Fruit fly (Drosophila melanogaster) whole organism, embryonic: ENCODE measurements around the gene CG42758.

Source experiments
- ATbp ChIP-seq: fragments of 200-800 bp; sonication (Bioruptor generic); optimal IDR thresholded peaks from 2 replicates; lab custom pipeline; 2017; ENCODE audit warnings: missing biosample characterization, mild to moderate bottlenecking, missing genetic modification characterization, missing genetic modification reagents
- Adf1 ChIP-seq: fragments of 200-800 bp; sonication (Bioruptor generic); IDR thresholded peaks from 2 replicates; pipeline ENCODE4 v1.3.6; 2022; ENCODE audit warnings: missing biosample characterization, missing genetic modification characterization
- Bteb2 ChIP-seq: fragments of 200-800 bp; sonication (Bioruptor generic); optimal IDR thresholded peaks from 2 replicates; lab custom pipeline; 2016; ENCODE audit warnings: missing biosample characterization, missing genetic modification characterization
- CG10979 ChIP-seq: fragments of 200-800 bp; sonication (Bioruptor generic); optimal IDR thresholded peaks from 2 replicates; lab custom pipeline; 2018; ENCODE audit warnings: missing biosample characterization, mild to moderate bottlenecking, missing genetic modification characterization, moderate library complexity
- CG11247 ChIP-seq: fragments of 200-800 bp; sonication (Bioruptor generic); IDR thresholded peaks from 2 replicates; pipeline ENCODE4 v1.3.6; 2022; ENCODE audit warnings: missing biosample characterization, missing genetic modification characterization
- CG11695 ChIP-seq: fragments of 200-800 bp; sonication (Bioruptor generic); IDR thresholded peaks from 3 replicates; pipeline ENCODE4 v1.3.6; 2022; ENCODE audit warnings: missing biosample characterization, missing genetic modification characterization
- CG12071 ChIP-seq: fragments of 200-800 bp; sonication (Bioruptor generic); optimal IDR thresholded peaks from 3 replicates; lab custom pipeline; 2018; ENCODE audit warnings: missing biosample characterization, mild to moderate bottlenecking, missing genetic modification characterization
- CG12769 ChIP-seq: fragments of 200-800 bp; sonication (Bioruptor generic); optimal IDR thresholded peaks from 2 replicates; lab custom pipeline; 2019; ENCODE audit warnings: missing biosample characterization, mild to moderate bottlenecking, missing genetic modification characterization, moderate library complexity
- CG13296 ChIP-seq: fragments of 200-800 bp; sonication (Bioruptor generic); optimal IDR thresholded peaks from 3 replicates; lab custom pipeline; 2018; ENCODE audit warnings: missing biosample characterization, mild to moderate bottlenecking, missing genetic modification characterization
- CG14014 ChIP-seq: fragments of 200-800 bp; sonication (Bioruptor generic); IDR thresholded peaks from 2 replicates; pipeline ENCODE4 v1.3.6; 2022; ENCODE audit warnings: missing biosample characterization, missing genetic modification characterization
- CG14441 ChIP-seq: fragments of 200-800 bp; sonication (Bioruptor generic); IDR thresholded peaks from 2 replicates; pipeline ENCODE4 v1.3.6; 2022; ENCODE audit warnings: missing biosample characterization, missing genetic modification characterization
- CG15073 ChIP-seq: fragments of 200-800 bp; sonication (Bioruptor generic); optimal IDR thresholded peaks from 2 replicates; lab custom pipeline; 2016; ENCODE audit warnings: missing biosample characterization, missing genetic modification characterization
- CG15696 ChIP-seq: fragments of 200-800 bp; sonication (Bioruptor generic); optimal IDR thresholded peaks from 2 replicates; lab custom pipeline; 2019; ENCODE audit warnings: missing biosample characterization, mild to moderate bottlenecking, missing genetic modification characterization, moderate library complexity
- CG16779 ChIP-seq: fragments of 200-800 bp; sonication (Bioruptor generic); IDR thresholded peaks from 2 replicates; pipeline ENCODE4 v1.3.6; 2022; ENCODE audit warnings: missing biosample characterization, missing genetic modification characterization
- CG16863 ChIP-seq: fragments of 200-800 bp; sonication (Bioruptor generic); optimal IDR thresholded peaks from 3 replicates; lab custom pipeline; 2016; ENCODE audit warnings: missing biosample characterization, missing genetic modification characterization
- CG18599 ChIP-seq: fragments of 200-800 bp; sonication (Bioruptor generic); optimal IDR thresholded peaks from 3 replicates; lab custom pipeline; 2017; ENCODE audit warnings: missing biosample characterization, missing genetic modification characterization, mild to moderate bottlenecking, moderate library complexity, missing genetic modification reagents
- CG2678 ChIP-seq: fragments of 200-800 bp; sonication (Bioruptor generic); optimal IDR thresholded peaks from 3 replicates; lab custom pipeline; 2019; ENCODE audit warnings: missing biosample characterization, mild to moderate bottlenecking, missing genetic modification characterization, moderate library complexity
- CG32767 ChIP-seq: fragments of 200-800 bp; sonication (Bioruptor generic); IDR thresholded peaks from 2 replicates; pipeline ENCODE4 v1.3.6; 2022; ENCODE audit warnings: missing biosample characterization, missing genetic modification characterization
- CG3407 ChIP-seq: fragments of 200-800 bp; sonication (Bioruptor generic); optimal IDR thresholded peaks from 2 replicates; lab custom pipeline; 2018; ENCODE audit warnings: missing biosample characterization, mild to moderate bottlenecking, missing genetic modification characterization
- CG34224 ChIP-seq: fragments of 200-800 bp; sonication (Bioruptor generic); IDR thresholded peaks from 3 replicates; pipeline ENCODE4 v1.3.6; 2022; ENCODE audit warnings: missing biosample characterization, missing genetic modification characterization; ENCODE audit not compliant: partially characterized antibody
- CG3838 ChIP-seq: fragments of 200-800 bp; sonication (Bioruptor generic); optimal IDR thresholded peaks from 3 replicates; lab custom pipeline; 2016; ENCODE audit warnings: missing biosample characterization, missing genetic modification characterization
- CG4282 ChIP-seq: fragments of 200-800 bp; sonication (Bioruptor generic); optimal IDR thresholded peaks from 2 replicates; lab custom pipeline; 2016; ENCODE audit warnings: missing biosample characterization, missing genetic modification characterization
- CG43689 ChIP-seq: fragments of 200-800 bp; sonication (Bioruptor generic); IDR thresholded peaks from 2 replicates; pipeline ENCODE4 v1.3.6; 2022; ENCODE audit warnings: missing biosample characterization, missing genetic modification characterization
- CG4404 ChIP-seq: fragments of 200-800 bp; sonication (Bioruptor generic); IDR thresholded peaks from 2 replicates; pipeline ENCODE4 v1.3.6; 2022; ENCODE audit warnings: missing biosample characterization, missing genetic modification characterization
- CG5180 ChIP-seq: fragments of 200-800 bp; sonication (Bioruptor generic); optimal IDR thresholded peaks from 3 replicates; lab custom pipeline; 2017; ENCODE audit warnings: missing biosample characterization, missing genetic modification characterization, mild to moderate bottlenecking, moderate library complexity, missing genetic modification reagents
- CG7745 ChIP-seq: fragments of 200-800 bp; sonication (Bioruptor generic); optimal IDR thresholded peaks from 2 replicates; lab custom pipeline; 2018; ENCODE audit warnings: missing biosample characterization, mild to moderate bottlenecking, missing genetic modification characterization, moderate library complexity
- CG8765 ChIP-seq: fragments of 200-800 bp; sonication (Bioruptor generic); IDR thresholded peaks from 2 replicates; pipeline ENCODE4 v1.3.6; 2022; ENCODE audit warnings: missing biosample characterization, missing genetic modification characterization
- CG8924 ChIP-seq: fragments of 200-800 bp; optimal IDR thresholded peaks from 3 replicates; lab custom pipeline; 2019; ENCODE audit warnings: missing biosample characterization, mild to moderate bottlenecking, missing genetic modification characterization, moderate library complexity
- D ChIP-seq, 2 experiments: fragments of 200-800 bp in 1 of 2; fragments of >200 bp in 1 of 2; sonication (Bioruptor generic) in 1 of 2; optimal IDR thresholded peaks; 2 replicates in 1 of 2; 3 replicates in 1 of 2; lab custom pipeline; 2017; ENCODE audit warnings: mild to moderate bottlenecking in 1 of 2, missing biosample characterization in 1 of 2, missing genetic modification characterization in 1 of 2, missing genetic modification reagents in 1 of 2
- Drgx ChIP-seq: fragments of 200-800 bp; sonication (Bioruptor generic); IDR thresholded peaks from 2 replicates; pipeline ENCODE4 v1.3.6; 2022; ENCODE audit warnings: missing biosample characterization, missing genetic modification characterization
- ERR ChIP-seq: fragments of 200-800 bp; sonication (Bioruptor generic); optimal IDR thresholded peaks from 2 replicates; lab custom pipeline; 2016; ENCODE audit warnings: missing biosample characterization, missing genetic modification characterization
- Hr39 ChIP-seq: fragments of >200 bp; optimal IDR thresholded peaks from 2 replicates; lab custom pipeline; 2017
- Max ChIP-seq: fragments of 200-800 bp; sonication (Bioruptor generic); optimal IDR thresholded peaks from 2 replicates; lab custom pipeline; 2016; ENCODE audit warnings: missing biosample characterization, mild to moderate bottlenecking, missing genetic modification characterization
- Meics ChIP-seq: fragments of 200-800 bp; sonication (Bioruptor generic); optimal IDR thresholded peaks from 2 replicates; lab custom pipeline; 2017; ENCODE audit warnings: missing biosample characterization, mild to moderate bottlenecking, missing genetic modification characterization
- NK7.1 ChIP-seq: fragments of 200-800 bp; sonication (Bioruptor generic); optimal IDR thresholded peaks from 3 replicates; lab custom pipeline; 2016; ENCODE audit warnings: missing biosample characterization, missing genetic modification characterization
- Nf-YC ChIP-seq: fragments of 200-800 bp; optimal IDR thresholded peaks from 3 replicates; lab custom pipeline; 2019; ENCODE audit warnings: missing biosample characterization, mild to moderate bottlenecking, missing genetic modification characterization, moderate library complexity
- Opbp ChIP-seq: fragments of 200-800 bp; sonication (Bioruptor generic); IDR thresholded peaks from 3 replicates; pipeline ENCODE4 v1.3.6; 2022; ENCODE audit warnings: missing biosample characterization, missing genetic modification characterization; ENCODE audit not compliant: partially characterized antibody
- Optix ChIP-seq: fragments of 200-800 bp; sonication (Bioruptor generic); IDR thresholded peaks from 3 replicates; pipeline ENCODE4 v1.3.6; 2022; ENCODE audit warnings: missing biosample characterization, missing genetic modification characterization
- Ssrp ChIP-seq: fragments of 200-800 bp; sonication (Bioruptor generic); optimal IDR thresholded peaks from 2 replicates; lab custom pipeline; 2018; ENCODE audit warnings: missing biosample characterization, mild to moderate bottlenecking, missing genetic modification characterization, moderate library complexity
- corto ChIP-seq: fragments of 200-800 bp; sonication (Bioruptor generic); optimal IDR thresholded peaks from 2 replicates; lab custom pipeline; 2016; ENCODE audit warnings: missing biosample characterization, mild to moderate bottlenecking, missing genetic modification characterization, moderate library complexity
- dimm ChIP-seq: fragments of 200-800 bp; sonication (Bioruptor generic); IDR thresholded peaks from 2 replicates; pipeline ENCODE4 v1.3.6; 2022; ENCODE audit warnings: missing biosample characterization, missing genetic modification characterization
- dm ChIP-seq: fragments of 200-800 bp; sonication (Bioruptor generic); optimal IDR thresholded peaks from 3 replicates; lab custom pipeline; 2016; ENCODE audit warnings: missing biosample characterization, missing genetic modification characterization
- gro ChIP-seq: fragments of 200-800 bp; sonication (Bioruptor generic); optimal IDR thresholded peaks from 2 replicates; lab custom pipeline; 2016; ENCODE audit warnings: missing biosample characterization, missing genetic modification characterization
- gt ChIP-seq: fragments of 200-800 bp; sonication (Bioruptor generic); IDR thresholded peaks from 2 replicates; pipeline ENCODE4 v1.3.6; 2022; ENCODE audit warnings: missing biosample characterization, missing genetic modification characterization
- otp ChIP-seq: fragments of 200-800 bp; sonication (Bioruptor generic); IDR thresholded peaks from 3 replicates; pipeline ENCODE4, ENCODE4 v1.3.6; 2022; ENCODE audit warnings: missing biosample characterization, missing genetic modification characterization
- pan ChIP-seq, 4 experiments: fragments of >200 bp in 3 of 4; fragments of 200-800 bp in 1 of 4; sonication (Bioruptor generic) in 1 of 4; optimal IDR thresholded peaks in 3 of 4; IDR thresholded peaks in 1 of 4; 2 replicates each; pipeline versions ENCODE4 v1.3.6 to Lab custom; 2017 to 2022; ENCODE audit warnings: missing biosample characterization in 2 of 4, missing genetic modification characterization in 2 of 4, mixed read lengths in 1 of 4
- repo ChIP-seq: fragments of 200-800 bp; sonication (Bioruptor generic); optimal IDR thresholded peaks from 2 replicates; lab custom pipeline; 2016; ENCODE audit warnings: missing biosample characterization, missing genetic modification characterization
- sens ChIP-seq: fragments of 200-800 bp; sonication (Bioruptor generic); peaks from one replicate; lab custom pipeline; 2016; ENCODE audit warnings: missing biosample characterization, missing genetic modification characterization
- stc ChIP-seq: fragments of 200-800 bp; sonication (Bioruptor generic); IDR thresholded peaks from 2 replicates; pipeline ENCODE4 v1.3.6; 2022; ENCODE audit warnings: missing biosample characterization, missing genetic modification characterization
- stwl ChIP-seq: fragments of 200-800 bp; sonication (Bioruptor generic); optimal IDR thresholded peaks from 3 replicates; lab custom pipeline; 2018; ENCODE audit warnings: missing biosample characterization, mild to moderate bottlenecking, missing genetic modification characterization, moderate library complexity
- tgo ChIP-seq: fragments of 200-800 bp; sonication (Bioruptor generic); IDR thresholded peaks from 3 replicates; pipeline ENCODE4 v1.3.6; 2022; ENCODE audit warnings: missing biosample characterization, missing genetic modification characterization

The CG42758 gene

dm6 chr3L:14555052-14555451, 12.2 kb upstream of the CG42758 start (continued):
- TF ChIP-seq CG5180 (peak; percentile 67), CG13296 (peak; percentile 44), Nf-YC (tag; lab: Kevin White, UChicago) (peak; percentile 48), Bteb2 (GFP tag; lab: Kevin White, UChicago) (no peak), ATbp (GFP tag; lab: Kevin White, UChicago) (peak; percentile 64), CG10979 (tag; lab: Kevin White, UChicago) (peak; percentile 1), Adf1 (GFP tag; lab: Robert Waterston, UW) (no peak), CG3838 (GFP tag; lab: Kevin White, UChicago) (no peak), CG11247 (GFP tag; lab: Robert Waterston, UW) (no peak), CG8924 (peak; percentile 21), Max (GFP tag; lab: Kevin White, UChicago) (no peak), CG16863 (GFP tag; lab: Kevin White, UChicago) (peak; percentile 15), CG12071 (GFP tag; lab: Kevin White, UChicago) (peak; percentile 70), CG15696 (tag; lab: Kevin White, UChicago) (peak; percentile 55), Drgx (GFP tag; lab: Robert Waterston, UW) (no peak), CG3407 (GFP tag; lab: Kevin White, UChicago) (peak; percentile 12), CG32767 (no peak), dm (GFP tag; lab: Kevin White, UChicago) (no peak), CG7745 (tag; lab: Kevin White, UChicago) (no peak), Meics (GFP tag; lab: Kevin White, UChicago) (peak; percentile 25), sens (GFP tag; lab: Kevin White, UChicago) (no peak), Opbp (GFP tag; lab: Robert Waterston, UW) (no peak), corto (GFP tag; lab: Kevin White, UChicago) (no peak), CG8765 (GFP tag; lab: Robert Waterston, UW) (no peak), CG34224 (GFP tag; lab: Robert Waterston, UW) (no peak), CG16779 (GFP tag; lab: Robert Waterston, UW) (no peak), otp (GFP tag; lab: Robert Waterston, UW) (peak; percentile 71; the same call in 2 of the 3 replicates), Optix (GFP tag; lab: Robert Waterston, UW) (no peak; the same call in 2 of the 3 replicates), CG18599 (GFP tag; lab: Kevin White, UChicago) (peak; percentile 51), CG11695 (GFP tag; lab: Robert Waterston, UW) (no peak), tgo (GFP tag; lab: Robert Waterston, UW) (no peak), Ssrp (tag; lab: Kevin White, UChicago) (no peak), repo (GFP tag; lab: Kevin White, UChicago) (no peak), stc (GFP tag; lab: Robert Waterston, UW) (peak; percentile 37; the same call in 1 of the 2 replicates), CG4282 (GFP tag; lab: Kevin White, UChicago) (no peak), CG12769 (tag; lab: Kevin White, UChicago) (peak; percentile 58), CG43689 (GFP tag; lab: Robert Waterston, UW) (no peak), gro (GFP tag; lab: Kevin White, UChicago) (no peak), dimm (no peak), Hr39 (no peak), CG14014 (no peak; the same call in 1 of the 2 replicates), pan (optimal IDR thresholded peaks at IDR 0.05; lab: Kevin White, UChicago) (no peak), pan (GFP tag; optimal IDR thresholded peaks at IDR 0.05 in 1 of 2, IDR thresholded peaks at IDR 0.05 in 1 of 2) (peak in 1 of 2 experiments; percentile 6), ERR (GFP tag; lab: Kevin White, UChicago) (no peak), CG15073 (GFP tag; lab: Kevin White, UChicago) (no peak), CG14441 (GFP tag; lab: Robert Waterston, UW) (peak; percentile 5; the same call in 1 of the 2 replicates), D (optimal IDR thresholded peaks at IDR 0.05; lab: Kevin White, UChicago) (no peak), D (GFP tag; optimal IDR thresholded peaks at IDR 0.05; lab: Kevin White, UChicago) (peak; percentile 61), NK7.1 (GFP tag; lab: Kevin White, UChicago) (peak; percentile 19), CG2678 (tag; lab: Kevin White, UChicago) (peak; percentile 57), CG4404 (GFP tag; lab: Robert Waterston, UW) (no peak), gt (GFP tag; lab: Robert Waterston, UW) (no peak), stwl (tag; lab: Kevin White, UChicago) (no peak)
